Worm (Caenorhabditis elegans) whole organism, L4 larva: ENCODE data around the gene H05C05.2.

ENCODE experiments used
- F44E2.7 ChIP-seq: fragments of 200-800 bp; sonication (Bioruptor generic); IDR thresholded peaks from 2 replicates; pipeline ENCODE4 v2.1.2; 2022; ENCODE audit warnings: missing genetic modification characterization, missing compliant biosample characterization
- F49E8.2 ChIP-seq: sonication (generic microtip); optimal IDR thresholded peaks from 2 replicates; lab custom pipeline; 2016; ENCODE audit warnings: missing compliant biosample characterization, mild to moderate bottlenecking, missing genetic modification characterization, borderline replicate concordance
- T26A8.4 ChIP-seq: fragments of 200-800 bp; sonication (Bioruptor generic); IDR thresholded peaks from 2 replicates; pipeline ENCODE4 v1.3.6; 2022; ENCODE audit warnings: missing genetic modification characterization, missing compliant biosample characterization
- Y48G9A.11 ChIP-seq: fragments of 200-800 bp; sonication (Bioruptor generic); IDR thresholded peaks from 2 replicates; pipeline ENCODE4 v1.3.6; 2022; ENCODE audit warnings: missing genetic modification reagents, missing genetic modification characterization, missing compliant biosample characterization
- ZK546.5 ChIP-seq, 2 experiments: sonication (generic microtip); optimal IDR thresholded peaks; 2 replicates each; lab custom pipeline; 2017; ENCODE audit warnings: missing biosample characterization in 2 of 2, missing genetic modification characterization in 2 of 2
- aha-1 ChIP-seq: fragments of 150-350 bp; peaks from one replicate; lab custom pipeline; 2014; ENCODE audit warnings: missing biosample characterization, missing genetic modification characterization
- ama-1 ChIP-seq: fragments of 150-350 bp; optimal IDR thresholded peaks from 2 replicates; lab custom pipeline; 2014; ENCODE audit warnings: inconsistent platforms, mixed read lengths
- ceh-62 ChIP-seq: sonication (generic microtip); optimal IDR thresholded peaks from 2 replicates; lab custom pipeline; 2017; ENCODE audit warnings: missing biosample characterization, missing genetic modification characterization
- ces-1 ChIP-seq: fragments of 150-350 bp; sonication (generic microtip); optimal IDR thresholded peaks from 4 replicates; lab custom pipeline; 2014; ENCODE audit warnings: missing biosample characterization, missing genetic modification reagents, missing genetic modification characterization
- daf-16 ChIP-seq, 3 experiments: sonication (generic microtip); optimal IDR thresholded peaks; 2 replicates each; lab custom pipeline; 2016 to 2017; ENCODE audit warnings: missing genetic modification characterization in 3 of 3, missing genetic modification reagents in 3 of 3, mild to moderate bottlenecking in 2 of 3, missing compliant biosample characterization in 2 of 3, missing biosample characterization in 1 of 3, moderate library complexity in 1 of 3
- daf-19 ChIP-seq: fragments of 200-800 bp; sonication (Bioruptor generic); conservative IDR thresholded peaks from 2 replicates; pipeline ENCODE4 v1.3.6; 2022; ENCODE audit warnings: missing genetic modification characterization, missing compliant biosample characterization
- dpl-1 ChIP-seq: fragments of 150-350 bp; optimal IDR thresholded peaks from 2 replicates; lab custom pipeline; 2014; ENCODE audit warnings: missing biosample characterization, missing genetic modification reagents, missing genetic modification characterization
- duxl-1 ChIP-seq: sonication (generic microtip); optimal IDR thresholded peaks from 2 replicates; lab custom pipeline; 2016; ENCODE audit warnings: mild to moderate bottlenecking, missing genetic modification characterization, moderate library complexity, missing compliant biosample characterization; ENCODE audit not compliant: poor library complexity
- egl-27 ChIP-seq: sonication (generic microtip); optimal IDR thresholded peaks from 3 replicates; lab custom pipeline; 2017; ENCODE audit warnings: missing biosample characterization, missing genetic modification reagents, missing genetic modification characterization
- gei-8 ChIP-seq: fragments of 200-800 bp; sonication (Bioruptor generic); optimal IDR thresholded peaks from 2 replicates; lab custom pipeline; 2018; ENCODE audit warnings: mild to moderate bottlenecking, missing genetic modification characterization, missing compliant biosample characterization
- hif-1 ChIP-seq, 2 experiments: sonication (generic microtip); optimal IDR thresholded peaks; 2 replicates each; lab custom pipeline; 2016 to 2017; ENCODE audit warnings: missing compliant biosample characterization in 2 of 2, missing genetic modification characterization in 2 of 2, missing genetic modification reagents in 2 of 2, missing genotype in 2 of 2, mild to moderate bottlenecking in 1 of 2
- lin-1 ChIP-seq: fragments of 200-800 bp; sonication (Bioruptor generic); IDR thresholded peaks from 2 replicates; pipeline ENCODE4 v1.3.6; 2022; ENCODE audit warnings: missing genetic modification reagents, missing genetic modification characterization, missing compliant biosample characterization
- lin-13 ChIP-seq: fragments of 150-350 bp; optimal IDR thresholded peaks from 2 replicates; lab custom pipeline; 2014; ENCODE audit warnings: missing biosample characterization, missing genetic modification reagents, missing genetic modification characterization
- lin-15B ChIP-seq: fragments of 150-350 bp; sonication (generic microtip); optimal IDR thresholded peaks from 3 replicates; lab custom pipeline; 2014; ENCODE audit warnings: missing biosample characterization, missing genetic modification characterization
- lsy-2 ChIP-seq, 2 experiments: fragments of 150-350 bp in 1 of 2; sonication (generic microtip) in 1 of 2; optimal IDR thresholded peaks; 2 replicates each; lab custom pipeline; 2014 to 2017; ENCODE audit warnings: missing biosample characterization in 2 of 2, missing genetic modification characterization in 2 of 2
- mdt-29 ChIP-seq: fragments of 200-800 bp; sonication (Bioruptor generic); IDR thresholded peaks from 2 replicates; pipeline ENCODE4 v1.3.6; 2022; ENCODE audit warnings: missing genetic modification reagents, missing genetic modification characterization, missing compliant biosample characterization
- mxl-2 ChIP-seq: fragments of 200-800 bp; sonication (Bioruptor generic); conservative IDR thresholded peaks from 2 replicates; pipeline ENCODE4 v1.3.6; 2022; ENCODE audit warnings: missing genetic modification reagents, missing genetic modification characterization, missing compliant biosample characterization
- nhr-102 ChIP-seq: sonication (generic microtip); optimal IDR thresholded peaks from 2 replicates; lab custom pipeline; 2016; ENCODE audit warnings: mild to moderate bottlenecking, missing genetic modification characterization, moderate library complexity, missing compliant biosample characterization
- nhr-11 ChIP-seq: fragments of 150-350 bp; optimal IDR thresholded peaks from 2 replicates; lab custom pipeline; 2014; ENCODE audit warnings: missing biosample characterization, missing genetic modification characterization
- nhr-237 ChIP-seq: sonication (generic microtip); optimal IDR thresholded peaks from 2 replicates; lab custom pipeline; 2017; ENCODE audit warnings: missing biosample characterization, missing genetic modification characterization
- nhr-41 ChIP-seq: fragments of 200-800 bp; sonication (Bioruptor generic); IDR thresholded peaks from 2 replicates; pipeline ENCODE4 v1.3.6; 2022; ENCODE audit warnings: missing genetic modification reagents, missing genetic modification characterization, missing compliant biosample characterization
- nhr-48 ChIP-seq: sonication (generic microtip); optimal IDR thresholded peaks from 2 replicates; lab custom pipeline; 2016; ENCODE audit warnings: mild to moderate bottlenecking, missing genetic modification characterization, missing compliant biosample characterization
- nhr-6 ChIP-seq: fragments of 150-350 bp; optimal IDR thresholded peaks from 2 replicates; lab custom pipeline; 2014; ENCODE audit warnings: missing biosample characterization, missing genetic modification characterization
- nhr-76 ChIP-seq: fragments of 150-350 bp; optimal IDR thresholded peaks from 2 replicates; lab custom pipeline; 2014; ENCODE audit warnings: missing biosample characterization, missing genetic modification characterization
- nhr-77 ChIP-seq: fragments of 150-350 bp; optimal IDR thresholded peaks from 2 replicates; lab custom pipeline; 2014; ENCODE audit warnings: missing biosample characterization, missing genetic modification characterization
- pha-4 ChIP-seq, 2 experiments: fragments of 150-350 bp in 1 of 2; fragments of 200-800 bp in 1 of 2; sonication (Bioruptor generic) in 1 of 2; IDR thresholded peaks in 1 of 2; optimal IDR thresholded peaks in 1 of 2; 2 replicates each; pipeline versions ENCODE4 v1.3.6 to Lab custom; 2014 to 2022; ENCODE audit warnings: missing genetic modification characterization in 2 of 2, missing genetic modification reagents in 2 of 2, missing biosample characterization in 1 of 2, missing compliant biosample characterization in 1 of 2
- php-3 ChIP-seq: fragments of 200-800 bp; sonication (Bioruptor generic); IDR thresholded peaks from 2 replicates; pipeline ENCODE4 v1.3.6; 2022; ENCODE audit warnings: missing genetic modification reagents, missing genetic modification characterization, missing compliant biosample characterization
- pqm-1 ChIP-seq: sonication (generic microtip); optimal IDR thresholded peaks from 2 replicates; lab custom pipeline; 2017; ENCODE audit warnings: missing biosample characterization, missing genetic modification characterization
- rbr-2 ChIP-seq: sonication (generic microtip); optimal IDR thresholded peaks from 2 replicates; lab custom pipeline; 2016; ENCODE audit warnings: missing genotype, missing genetic modification characterization, missing compliant biosample characterization
- sdz-12 ChIP-seq: fragments of 200-800 bp; sonication (Bioruptor generic); optimal IDR thresholded peaks from 2 replicates; lab custom pipeline; 2018; ENCODE audit warnings: mild to moderate bottlenecking, missing genetic modification characterization, missing compliant biosample characterization
- skn-1 ChIP-seq: fragments of 150-350 bp; optimal IDR thresholded peaks from 2 replicates; lab custom pipeline; 2014; ENCODE audit warnings: missing biosample characterization, missing genetic modification characterization
- snpc-4 ChIP-seq: fragments of 150-350 bp; optimal IDR thresholded peaks from 2 replicates; lab custom pipeline; 2014; ENCODE audit warnings: missing biosample characterization, missing genetic modification characterization
- spr-3 ChIP-seq: fragments of 200-800 bp; sonication (Bioruptor generic); optimal IDR thresholded peaks from 2 replicates; lab custom pipeline; 2018; ENCODE audit warnings: mild to moderate bottlenecking, missing genetic modification characterization, missing compliant biosample characterization
- tra-1 ChIP-seq: fragments of 200-800 bp; sonication (Bioruptor generic); IDR thresholded peaks from 2 replicates; pipeline ENCODE4 v1.3.6; 2022; ENCODE audit warnings: missing genetic modification reagents, missing genetic modification characterization, missing compliant biosample characterization
- unc-62 ChIP-seq, 3 experiments: fragments of 150-350 bp in 1 of 3; sonication (generic microtip); optimal IDR thresholded peaks in 2 of 3; peaks in 1 of 3; 1 replicate in 1 of 3; 2 replicates in 2 of 3; lab custom pipeline; 2014 to 2017; ENCODE audit warnings: missing biosample characterization in 3 of 3, missing genetic modification characterization in 3 of 3, missing genetic modification reagents in 3 of 3, missing genotype in 1 of 3
- zfp-2 ChIP-seq: sonication (generic microtip); optimal IDR thresholded peaks from 2 replicates; lab custom pipeline; 2016; ENCODE audit warnings: mild to moderate bottlenecking, missing genetic modification characterization, missing compliant biosample characterization
- zfp-3 ChIP-seq: fragments of 200-800 bp; sonication (Bioruptor generic); conservative IDR thresholded peaks from 2 replicates; pipeline ENCODE4 v1.3.6; 2022; ENCODE audit warnings: missing genetic modification reagents, missing genetic modification characterization, missing compliant biosample characterization
- zip-11 ChIP-seq: fragments of 200-800 bp; sonication (Bioruptor generic); IDR thresholded peaks from 2 replicates; pipeline ENCODE4 v1.3.6; 2022; ENCODE audit warnings: missing genetic modification characterization, missing compliant biosample characterization
- zip-2 ChIP-seq: fragments of 150-350 bp; optimal IDR thresholded peaks from 2 replicates; lab custom pipeline; 2014; ENCODE audit warnings: missing biosample characterization, missing genetic modification characterization

H05C05.2 gene

ce11 chrIII:2924658-2925057, 40.8 kb downstream of the H05C05.2 start, which contains the start of gene R10F2.5:
TSS of gene R10F2.5 (minus strand) at chrIII:2924758.
- no peak for TF ChIP-seq zfp-2 (tag; lab: Kevin White, UChicago)
- no peak for TF ChIP-seq nhr-41 (GFP tag; lab: Robert Waterston, UW)
- no peak for TF ChIP-seq nhr-48 (tag; lab: Kevin White, UChicago)
- no peak for TF ChIP-seq ceh-62 (tag; lab: Kevin White, UChicago)
- TF ChIP-seq pha-4 (GFP tag; IDR thresholded peaks at IDR 0.05; lab: Robert Waterston, UW) = no peak
- no peak for TF ChIP-seq pha-4 (tag; optimal IDR thresholded peaks at IDR 0.05; lab: Kevin White, UChicago)
- no peak for TF ChIP-seq lin-13 (GFP tag; lab: Kevin White, UChicago)
- TF ChIP-seq nhr-77 (tag; lab: Kevin White, UChicago) = no peak
- TF ChIP-seq rbr-2 (tag; lab: Kevin White, UChicago) = no peak
- TF ChIP-seq skn-1 (tag; lab: Kevin White, UChicago) = no peak
- no peak for TF ChIP-seq daf-19 (GFP tag; lab: Robert Waterston, UW)
- TF ChIP-seq gei-8 (GFP tag; lab: Kevin White, UChicago) = no peak
- no peak for TF ChIP-seq F44E2.7
- no peak for TF ChIP-seq pqm-1 (tag; lab: Kevin White, UChicago)
- TF ChIP-seq snpc-4 = no peak
- no peak for TF ChIP-seq duxl-1 (tag; lab: Kevin White, UChicago)
- TF ChIP-seq sdz-12 = no peak
- no peak for TF ChIP-seq mdt-29 (GFP tag; lab: Robert Waterston, UW)
- TF ChIP-seq mxl-2 (GFP tag; lab: Robert Waterston, UW) = no peak

DNA sequence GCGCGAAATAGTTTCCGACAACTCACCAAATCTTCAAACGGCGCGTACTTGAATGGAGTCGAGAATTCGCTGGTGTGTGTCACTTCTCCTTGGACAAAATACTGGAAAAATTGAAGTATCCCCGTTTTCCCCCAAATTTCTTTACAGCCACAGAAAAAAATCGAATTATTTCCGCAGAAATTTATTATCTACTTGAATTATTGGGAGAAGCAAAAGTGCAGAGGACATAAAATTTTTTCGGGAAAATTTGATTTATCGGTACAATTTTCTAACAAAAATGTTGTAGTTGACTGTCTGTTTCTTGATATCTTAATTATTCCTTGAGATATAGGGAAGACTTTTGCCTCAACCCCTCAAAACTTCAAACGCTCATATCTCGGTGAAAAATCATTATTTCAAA, 42.4 kb downstream of the H05C05.2 start, which contains the start of gene R10F2.4:
R10F2.4 (minus strand) TSS at position 101 of the 400 bp plus-strand sequence.
- TF ChIP-seq nhr-102 (tag; lab: Kevin White, UChicago) (no peak), ZK546.5 (tag; optimal IDR thresholded peaks at IDR 0.05; lab: Kevin White, UChicago) (no peak), Y48G9A.11 (GFP tag; lab: Robert Waterston, UW) (no peak), gei-8 (GFP tag; lab: Kevin White, UChicago) (no peak), zip-2 (tag; lab: Kevin White, UChicago) (no peak), hif-1 (tag; optimal IDR thresholded peaks at IDR 0.05; lab: Kevin White, UChicago) (no peak), daf-16 (GFP tag; optimal IDR thresholded peaks at IDR 0.05; lab: Kevin White, UChicago) (no peak), daf-16 (tag; optimal IDR thresholded peaks at IDR 0.05; lab: Kevin White, UChicago) (no peak), T26A8.4 (no peak), aha-1 (no peak), nhr-6 (tag; lab: Kevin White, UChicago) (no peak), skn-1 (tag; lab: Kevin White, UChicago) (no peak), snpc-4 (no peak), php-3 (no peak)

DNA sequence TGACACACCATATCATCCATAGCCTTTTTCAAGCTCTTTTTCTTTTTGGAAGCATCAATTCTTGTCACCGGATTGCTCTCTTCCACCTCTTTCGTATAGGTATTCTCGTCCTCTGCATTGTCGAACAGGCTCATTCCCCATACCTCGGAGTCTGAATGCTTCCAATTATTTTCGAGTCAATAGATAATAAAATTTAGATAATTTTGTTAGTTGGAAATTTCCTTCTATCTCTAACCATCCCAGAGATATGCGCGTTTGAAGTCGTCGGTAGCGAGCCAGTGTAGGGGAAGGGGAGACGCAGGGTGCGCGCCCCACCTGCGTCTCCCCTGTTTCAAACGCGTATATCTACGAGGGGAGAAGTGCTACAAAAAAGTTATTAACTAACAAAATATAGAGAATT, 44.6 kb downstream of the H05C05.2 start:
- TF ChIP-seq nhr-76 (no peak), ces-1 (GFP tag; lab: Kevin White, UChicago) (peak; percentile 61)
- TF ChIP-seq, all 104 proteins: peak for 1

DNA sequence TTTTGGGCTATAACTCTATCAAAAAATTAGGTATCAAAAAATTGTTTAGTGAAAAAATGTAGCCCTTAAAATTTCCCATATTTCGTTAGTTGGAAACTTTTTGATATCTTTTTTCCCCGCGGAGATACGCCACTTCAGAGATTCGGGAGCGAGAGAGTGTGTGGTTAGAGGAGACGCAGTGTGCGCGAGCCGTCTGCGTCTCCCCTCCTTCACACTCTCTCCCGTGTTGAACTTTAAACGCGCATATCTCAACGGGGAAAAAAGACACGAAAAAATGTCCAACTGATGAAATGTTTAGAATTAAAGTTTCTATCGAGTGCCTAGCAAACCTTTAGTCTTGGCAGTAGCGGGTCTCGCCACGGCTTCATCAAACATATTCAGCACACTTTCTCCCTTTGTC, 45.2 kb downstream of the H05C05.2 start:
- no peak for TF ChIP-seq ama-1 (lab: Kevin White, UChicago)
- no peak for TF ChIP-seq F49E8.2
- TF ChIP-seq daf-19 (GFP tag; lab: Robert Waterston, UW) = no peak
- TF ChIP-seq egl-27 (tag; lab: Kevin White, UChicago) = no peak
- TF ChIP-seq lsy-2 (tag; optimal IDR thresholded peaks at IDR 0.05; lab: Kevin White, UChicago) = no peak
- TF ChIP-seq nhr-237 (tag; lab: Kevin White, UChicago) = no peak
- TF ChIP-seq zfp-3 (GFP tag; lab: Robert Waterston, UW) = no peak
- no peak for TF ChIP-seq duxl-1 (tag; lab: Kevin White, UChicago)
- no peak for TF ChIP-seq gei-8 (GFP tag; lab: Kevin White, UChicago)
- no peak for TF ChIP-seq tra-1 (GFP tag; lab: Robert Waterston, UW)
- no peak for TF ChIP-seq zip-11 (GFP tag; lab: Robert Waterston, UW)
- TF ChIP-seq dpl-1 (GFP tag; lab: Kevin White, UChicago) = no peak
- no peak for TF ChIP-seq lin-1 (GFP tag; lab: Robert Waterston, UW)
- TF ChIP-seq spr-3 (GFP tag; lab: Kevin White, UChicago) = no peak
- no peak for TF ChIP-seq nhr-48 (tag; lab: Kevin White, UChicago)
- TF ChIP-seq nhr-11 = no peak
- TF ChIP-seq unc-62 (GFP tag; optimal IDR thresholded peaks at IDR 0.05 in 1 of 2; lab: Kevin White, UChicago) = no peak
- TF ChIP-seq unc-62 (tag; optimal IDR thresholded peaks at IDR 0.05; lab: Kevin White, UChicago) = no peak
- TF ChIP-seq lin-15B = no peak
